Worm (Caenorhabditis elegans) whole organism, mixed stage, embryonic: ENCODE measurements around the gene alh-11.

Experiments
- mep-1 ChIP-seq: fragments of 150-350 bp; optimal IDR thresholded peaks from 2 replicates; lab custom pipeline; 2017; ENCODE audit warnings: missing biosample characterization, missing genetic modification reagents, missing genetic modification characterization, inconsistent platforms
- nhr-76 ChIP-seq: sonication (generic microtip); optimal IDR thresholded peaks from 2 replicates; lab custom pipeline; 2017; ENCODE audit warnings: missing biosample characterization, missing genetic modification characterization
- pha-4 ChIP-seq: fragments of 150-350 bp; optimal IDR thresholded peaks from 2 replicates; lab custom pipeline; 2018; ENCODE audit warnings: missing biosample characterization, missing genetic modification reagents, missing genetic modification characterization
- sptf-1 ChIP-seq: sonication (generic microtip); optimal IDR thresholded peaks from 2 replicates; lab custom pipeline; 2017; ENCODE audit warnings: mild to moderate bottlenecking, missing genetic modification characterization, moderate library complexity, missing compliant biosample characterization
- unc-39 ChIP-seq: fragments of 150-350 bp; optimal IDR thresholded peaks from 2 replicates; lab custom pipeline; 2014; ENCODE audit warnings: missing biosample characterization, missing genetic modification characterization
- unc-62 ChIP-seq: fragments of 150-350 bp; optimal IDR thresholded peaks from 2 replicates; lab custom pipeline; 2014; ENCODE audit warnings: missing biosample characterization, missing genetic modification reagents, missing genetic modification characterization

ce11 chrIII:819313-819712, 40.6 kb upstream of the alh-11 start:
- no peak for TF ChIP-seq nhr-76 (tag; lab: Kevin White, UChicago)
- no peak for TF ChIP-seq pha-4
- TF ChIP-seq sptf-1 (tag; lab: Kevin White, UChicago) = no peak
- no peak for TF ChIP-seq unc-62 (GFP tag; lab: Kevin White, UChicago)
- no peak for TF ChIP-seq unc-39
- no peak for TF ChIP-seq mep-1 (tag; lab: Kevin White, UChicago)
